Worm (Caenorhabditis elegans) whole organism, mixed stage, embryonic: ENCODE measurements around the gene W09D6.1.
"Not testable (repeated sequence)": the region's sequence is repeated elsewhere in the genome, so short reads cannot be mapped to it uniquely, and the experiment has no call there.

Experiments
- bed-3 ChIP-seq: fragments of 200-800 bp; sonication (Bioruptor generic); optimal IDR thresholded peaks from 3 replicates; lab custom pipeline; 2018; ENCODE audit warnings: mild to moderate bottlenecking, missing genetic modification characterization, moderate library complexity, missing compliant biosample characterization
- blmp-1 ChIP-seq: fragments of 150-350 bp; optimal IDR thresholded peaks from 2 replicates; lab custom pipeline; 2014; ENCODE audit warnings: missing biosample characterization, missing genetic modification characterization
- ceh-39 ChIP-seq: fragments of 150-350 bp; optimal IDR thresholded peaks from 2 replicates; lab custom pipeline; 2014; ENCODE audit warnings: missing biosample characterization, missing genetic modification characterization
- ceh-43 ChIP-seq: fragments of 200-800 bp; sonication (Bioruptor generic); optimal IDR thresholded peaks from 2 replicates; lab custom pipeline; 2018; ENCODE audit warnings: mild to moderate bottlenecking, missing genetic modification characterization, moderate library complexity, missing compliant biosample characterization
- ceh-83 ChIP-seq: fragments of 200-800 bp; sonication (Bioruptor generic); optimal IDR thresholded peaks from 2 replicates; lab custom pipeline; 2018; ENCODE audit warnings: mild to moderate bottlenecking, missing genetic modification characterization, missing compliant biosample characterization
- ces-1 ChIP-seq: fragments of 150-350 bp; optimal IDR thresholded peaks from 2 replicates; lab custom pipeline; 2014; ENCODE audit warnings: missing biosample characterization, missing genetic modification reagents, missing genetic modification characterization
- cnd-1 ChIP-seq: fragments of 200-800 bp; sonication (Bioruptor generic); optimal IDR thresholded peaks from 2 replicates; lab custom pipeline; 2018; ENCODE audit warnings: mild to moderate bottlenecking, missing genetic modification characterization, missing compliant biosample characterization
- drap-1 ChIP-seq: fragments of 200-800 bp; sonication (Bioruptor generic); optimal IDR thresholded peaks from 3 replicates; lab custom pipeline; 2018; ENCODE audit warnings: mild to moderate bottlenecking, missing genetic modification characterization, missing compliant biosample characterization
- elt-1 ChIP-seq: sonication (generic microtip); optimal IDR thresholded peaks from 2 replicates; lab custom pipeline; 2017; ENCODE audit warnings: missing genetic modification characterization, mild to moderate bottlenecking, missing compliant biosample characterization, antibody characterized with exemption, moderate library complexity, borderline replicate concordance; ENCODE audit not compliant: insufficient read depth
- ham-2 ChIP-seq: fragments of 200-800 bp; sonication (Bioruptor generic); optimal IDR thresholded peaks from 2 replicates; lab custom pipeline; 2018; ENCODE audit warnings: mild to moderate bottlenecking, missing genetic modification characterization, missing compliant biosample characterization
- hlh-1 ChIP-seq: fragments of 150-350 bp; optimal IDR thresholded peaks from 2 replicates; lab custom pipeline; 2014; ENCODE audit warnings: missing biosample characterization, missing genetic modification reagents, missing genetic modification characterization
- lin-13 ChIP-seq: fragments of 150-350 bp; optimal IDR thresholded peaks from 2 replicates; lab custom pipeline; 2014; ENCODE audit warnings: missing biosample characterization, missing genetic modification characterization
- lin-32 ChIP-seq: fragments of 200-800 bp; sonication (Bioruptor generic); optimal IDR thresholded peaks from 2 replicates; lab custom pipeline; 2018; ENCODE audit warnings: mild to moderate bottlenecking, missing genetic modification characterization, missing compliant biosample characterization
- mab-5 ChIP-seq: fragments of 150-350 bp; optimal IDR thresholded peaks from 2 replicates; lab custom pipeline; 2014; ENCODE audit warnings: missing biosample characterization, missing genetic modification characterization
- mep-1 ChIP-seq: fragments of 150-350 bp; optimal IDR thresholded peaks from 2 replicates; lab custom pipeline; 2017; ENCODE audit warnings: missing biosample characterization, missing genetic modification reagents, missing genetic modification characterization, inconsistent platforms
- mls-2 ChIP-seq: sonication (generic microtip); optimal IDR thresholded peaks from 2 replicates; lab custom pipeline; 2016; ENCODE audit warnings: mild to moderate bottlenecking, missing genetic modification characterization, moderate library complexity, missing compliant biosample characterization
- nhr-12 ChIP-seq: fragments of 150-350 bp; optimal IDR thresholded peaks from 2 replicates; lab custom pipeline; 2014; ENCODE audit warnings: missing biosample characterization, missing genetic modification characterization
- nhr-2 ChIP-seq: fragments of 150-350 bp; optimal IDR thresholded peaks from 2 replicates; lab custom pipeline; 2014; ENCODE audit warnings: missing biosample characterization, missing genetic modification characterization
- nhr-237 ChIP-seq: fragments of 150-350 bp; optimal IDR thresholded peaks from 2 replicates; lab custom pipeline; 2014; ENCODE audit warnings: missing biosample characterization, missing genetic modification characterization
- nhr-28 ChIP-seq: fragments of 150-350 bp; optimal IDR thresholded peaks from 2 replicates; lab custom pipeline; 2014; ENCODE audit warnings: missing biosample characterization, missing genetic modification characterization
- nhr-76 ChIP-seq: sonication (generic microtip); optimal IDR thresholded peaks from 2 replicates; lab custom pipeline; 2017; ENCODE audit warnings: missing biosample characterization, missing genetic modification characterization
- pha-4 ChIP-seq: fragments of 150-350 bp; optimal IDR thresholded peaks from 2 replicates; lab custom pipeline; 2018; ENCODE audit warnings: missing biosample characterization, missing genetic modification reagents, missing genetic modification characterization
- tbx-8 ChIP-seq: fragments of 200-800 bp; sonication (Bioruptor generic); optimal IDR thresholded peaks from 2 replicates; lab custom pipeline; 2018; ENCODE audit warnings: mild to moderate bottlenecking, missing genetic modification characterization, moderate library complexity, missing compliant biosample characterization
- unc-120 ChIP-seq: sonication (generic microtip); optimal IDR thresholded peaks from 2 replicates; lab custom pipeline; 2017; ENCODE audit warnings: missing genetic modification characterization, missing compliant biosample characterization; ENCODE audit not compliant: poor library complexity, severe bottlenecking
- unc-39 ChIP-seq: fragments of 150-350 bp; optimal IDR thresholded peaks from 2 replicates; lab custom pipeline; 2014; ENCODE audit warnings: missing biosample characterization, missing genetic modification characterization
- unc-62 ChIP-seq: fragments of 150-350 bp; optimal IDR thresholded peaks from 2 replicates; lab custom pipeline; 2014; ENCODE audit warnings: missing biosample characterization, missing genetic modification reagents, missing genetic modification characterization
- ztf-11 ChIP-seq: fragments of 150-350 bp; optimal IDR thresholded peaks from 2 replicates; lab custom pipeline; 2014; ENCODE audit warnings: missing biosample characterization, missing genetic modification characterization

The W09D6.1 gene

ce11 chrIII:11068553-11068952, at the start of gene W09D6.1:
Gene W09D6.1 (plus strand): TSS chrIII:11068853.
- TF ChIP-seq tbx-8 (GFP tag; lab: Kevin White, UChicago) (no peak), nhr-12 (no peak), lin-13 (tag; lab: Kevin White, UChicago) (no peak), ham-2 (GFP tag; lab: Kevin White, UChicago) (no peak), mls-2 (tag; lab: Kevin White, UChicago) (no peak), mep-1 (tag; lab: Kevin White, UChicago) (no peak)

- no peak for TF ChIP-seq ztf-11 (tag; lab: Kevin White, UChicago)
- no peak for TF ChIP-seq unc-62 (GFP tag; lab: Kevin White, UChicago)
- TF ChIP-seq bed-3 = no peak
- TF ChIP-seq ceh-83 (GFP tag; lab: Kevin White, UChicago) = peak; percentile 11
- TF ChIP-seq nhr-12 = no peak
- TF ChIP-seq, all 35 proteins: peak for 1
Observed at ce11 chrIII:11022278-11022677, 46.4 kb upstream of the W09D6.1 start.

- TF ChIP-seq unc-120 (tag; lab: Kevin White, UChicago) (no peak), cnd-1 (tag; lab: Kevin White, UChicago) (no peak), ham-2 (GFP tag; lab: Kevin White, UChicago) (no peak), mab-5 (tag; lab: Kevin White, UChicago) (no peak), pha-4 (tag; lab: Kevin White, UChicago) (no peak), bed-3 (no peak), ztf-11 (tag; lab: Kevin White, UChicago) (no peak)
Observed at ce11 chrIII:11025138-11025537, 43.5 kb upstream of the W09D6.1 start.

- TF ChIP-seq blmp-1 (tag; lab: Kevin White, UChicago) (no peak), unc-39 (no peak), ceh-83 (GFP tag; lab: Kevin White, UChicago) (no peak), lin-13 (tag; lab: Kevin White, UChicago) (no peak), ham-2 (GFP tag; lab: Kevin White, UChicago) (no peak)
Observed at ce11 chrIII:11026516-11027048, 42.1 kb upstream of the W09D6.1 start, which contains the start of gene Y48A6B.7. Gene Y48A6B.7 (minus strand): TSS chrIII:11026566.

ce11 chrIII:11029337-11029736, 39.3 kb upstream of the W09D6.1 start, which contains the start of gene Y48A6B.8:
Gene Y48A6B.8 (minus strand): TSS chrIII:11029437.
- not testable (repeated sequence) for TF ChIP-seq mab-5 (tag; lab: Kevin White, UChicago); nhr-12; pha-4 (tag; lab: Kevin White, UChicago)

- TF ChIP-seq nhr-28 (tag; lab: Kevin White, UChicago) (no peak), lin-32 (no peak)
Observed at ce11 chrIII:11031309-11031708, 37.3 kb upstream of the W09D6.1 start, which contains the start of gene Y48A6B.14. Gene Y48A6B.14 (plus strand): TSS chrIII:11031609.

ce11 chrIII:11032872-11033271, 35.8 kb upstream of the W09D6.1 start, which contains the start of gene Y48A6B.9:
Gene Y48A6B.9 (plus strand): TSS chrIII:11033172.
- TF ChIP-seq ceh-43 (GFP tag; lab: Kevin White, UChicago) (no peak), mab-5 (tag; lab: Kevin White, UChicago) (no peak), unc-120 (tag; lab: Kevin White, UChicago) (no peak), nhr-237 (tag; lab: Kevin White, UChicago) (no peak), pha-4 (tag; lab: Kevin White, UChicago) (no peak), nhr-76 (tag; lab: Kevin White, UChicago) (no peak), ceh-83 (GFP tag; lab: Kevin White, UChicago) (no peak), nhr-2 (no peak), ceh-39 (tag; lab: Kevin White, UChicago) (no peak), nhr-28 (tag; lab: Kevin White, UChicago) (no peak), hlh-1 (tag; lab: Kevin White, UChicago) (no peak), lin-32 (no peak), drap-1 (GFP tag; lab: Kevin White, UChicago) (no peak), lin-13 (tag; lab: Kevin White, UChicago) (no peak), ces-1 (GFP tag; lab: Kevin White, UChicago) (no peak), mls-2 (tag; lab: Kevin White, UChicago) (no peak), elt-1 (tag; lab: Kevin White, UChicago) (no peak), cnd-1 (tag; lab: Kevin White, UChicago) (no peak), mep-1 (tag; lab: Kevin White, UChicago) (no peak)
